Worm (Caenorhabditis elegans): Measurements from ENCODE around the gene cutl-27.
A peak's percentile ranks its signal among the peaks of the same experiment; 100 is the strongest.

Gene cutl-27

ce11 chrIV:11885313-11885712 is 7.0 kb downstream of the cutl-27 start, which contains the start of gene let-653:
TSS of gene let-653 (plus strand) at chrIV:11885613.
- TF ChIP-seq ceh-82 (tag; optimal IDR thresholded peaks at IDR 0.05) (no peak), nhr-25 (tag; optimal IDR thresholded peaks at IDR 0.05; ENCODE audit: borderline replicate concordance, insufficient read depth) (peak; percentile 12), cey-2 (tag; optimal IDR thresholded peaks at IDR 0.05; ENCODE audit: borderline replicate concordance, insufficient read depth) (no peak)

- TF ChIP-seq F26F4.8 (GFP tag; conservative IDR thresholded peaks at IDR 0.05) (no peak), Y5F2A.4 (GFP tag; optimal IDR thresholded peaks at IDR 0.05) (no peak)
These were observed 14.2 kb downstream of the cutl-27 start for ce11 chrIV:11892545-11892944.

- TF ChIP-seq unc-62 (GFP tag; optimal IDR thresholded peaks at IDR 0.05 in 1 of 2) (no peak), unc-62 (tag; optimal IDR thresholded peaks at IDR 0.05) (no peak), daf-19 (GFP tag; conservative IDR thresholded peaks at IDR 0.05) (no peak), unc-130 (GFP tag; optimal IDR thresholded peaks at IDR 0.05) (no peak), Y105C5A.15 (GFP tag; IDR thresholded peaks at IDR 0.05) (no peak), dmd-8 (GFP tag; IDR thresholded peaks at IDR 0.05) (no peak), egl-43 (GFP tag; IDR thresholded peaks at IDR 0.05) (no peak), lsy-2 (tag; optimal IDR thresholded peaks at IDR 0.05) (no peak)
These were observed 15.0 kb downstream of the cutl-27 start for ce11 chrIV:11893336-11893735.

- TF ChIP-seq zip-2 (tag; optimal IDR thresholded peaks at IDR 0.05) (no peak), nhr-48 (tag; optimal IDR thresholded peaks at IDR 0.05) (peak; percentile 70), mxl-2 (GFP tag; conservative IDR thresholded peaks at IDR 0.05) (no peak), dmd-9 (GFP tag; IDR thresholded peaks at IDR 0.05) (no peak), cey-2 (tag; optimal IDR thresholded peaks at IDR 0.05; ENCODE audit: borderline replicate concordance, insufficient read depth) (peak; percentile 8), pqm-1 (tag; optimal IDR thresholded peaks at IDR 0.05) (peak; percentile 24), Y5F2A.4 (GFP tag; optimal IDR thresholded peaks at IDR 0.05) (no peak), Y105C5A.15 (GFP tag; IDR thresholded peaks at IDR 0.05) (no peak), ceh-20 (GFP tag; IDR thresholded peaks at IDR 0.05) (no peak), unc-39 (tag; optimal IDR thresholded peaks at IDR 0.05) (no peak), php-3 (GFP tag; IDR thresholded peaks at IDR 0.05) (no peak), skn-1 (tag; optimal IDR thresholded peaks at IDR 0.05) (no peak), nhr-28 (tag; optimal IDR thresholded peaks at IDR 0.05) (peak; percentile 87), lin-15B (tag; optimal IDR thresholded peaks at IDR 0.05) (no peak), mdl-1 (tag; optimal IDR thresholded peaks at IDR 0.05) (peak in 1 of 2 experiments; percentile 44), lsy-2 (tag; optimal IDR thresholded peaks at IDR 0.05) (peak in 1 of 2 experiments; percentile 67), mxl-3 (GFP tag; optimal IDR thresholded peaks at IDR 0.05) (peak; percentile 41), mes-2 (tag; optimal IDR thresholded peaks at IDR 0.05; ENCODE audit: poor library complexity, severe bottlenecking) (no peak), ama-1 (optimal IDR thresholded peaks at IDR 0.05) (no peak), dmd-6 (GFP tag; IDR thresholded peaks at IDR 0.05) (peak; percentile 71), hlh-11 (tag; optimal IDR thresholded peaks at IDR 0.05) (peak; percentile 53), dve-1 (tag; optimal IDR thresholded peaks at IDR 0.05; ENCODE audit: insufficient read depth) (no peak), egl-27 (tag; optimal IDR thresholded peaks at IDR 0.05) (no peak), zip-11 (GFP tag; IDR thresholded peaks at IDR 0.05) (no peak), nhr-111 (GFP tag; optimal IDR thresholded peaks at IDR 0.05) (no peak), madf-5 (GFP tag; IDR thresholded peaks at IDR 0.05) (no peak), nhr-6 (tag; optimal IDR thresholded peaks at IDR 0.05) (no peak), lin-39 (tag; optimal IDR thresholded peaks at IDR 0.05) (no peak), arid-1 (GFP tag; conservative IDR thresholded peaks at IDR 0.05) (no peak), ceh-82 (tag; optimal IDR thresholded peaks at IDR 0.05) (no peak), hlh-30 (tag; optimal IDR thresholded peaks at IDR 0.05; ENCODE audit: insufficient read depth) (peak; percentile 85), aha-1 (tag) (peak; percentile 91), unc-62 (GFP tag; optimal IDR thresholded peaks at IDR 0.05 in 1 of 2) (peak in 1 of 2 experiments; percentile 85), unc-62 (tag; optimal IDR thresholded peaks at IDR 0.05) (no peak)
These were observed 19.4 kb downstream of the cutl-27 start for ce11 chrIV:11897710-11898109.
